Worm (Caenorhabditis elegans) whole organism, late embryonic: ENCODE results near the gene syx-4.

Source experiments
- che-1 ChIP-seq: sonication (generic microtip); optimal IDR thresholded peaks from 2 replicates; lab custom pipeline; 2016; ENCODE audit warnings: mild to moderate bottlenecking, missing genetic modification characterization, missing compliant biosample characterization
- nhr-11 ChIP-seq: fragments of 150-350 bp; optimal IDR thresholded peaks from 2 replicates; lab custom pipeline; 2014; ENCODE audit warnings: missing biosample characterization, missing genetic modification characterization
- pat-9 ChIP-seq: fragments of 200-800 bp; sonication (Bioruptor generic); optimal IDR thresholded peaks from 2 replicates; lab custom pipeline; 2018; ENCODE audit warnings: mild to moderate bottlenecking, missing genetic modification characterization, moderate library complexity, missing compliant biosample characterization
- unc-42 ChIP-seq: sonication (generic microtip); optimal IDR thresholded peaks from 2 replicates; lab custom pipeline; 2016; ENCODE audit warnings: missing genotype, missing genetic modification characterization, missing compliant biosample characterization
- unc-55 ChIP-seq: sonication (generic microtip); optimal IDR thresholded peaks from 2 replicates; lab custom pipeline; 2017; ENCODE audit warnings: missing biosample characterization, missing genetic modification reagents, missing genetic modification characterization

DNA sequence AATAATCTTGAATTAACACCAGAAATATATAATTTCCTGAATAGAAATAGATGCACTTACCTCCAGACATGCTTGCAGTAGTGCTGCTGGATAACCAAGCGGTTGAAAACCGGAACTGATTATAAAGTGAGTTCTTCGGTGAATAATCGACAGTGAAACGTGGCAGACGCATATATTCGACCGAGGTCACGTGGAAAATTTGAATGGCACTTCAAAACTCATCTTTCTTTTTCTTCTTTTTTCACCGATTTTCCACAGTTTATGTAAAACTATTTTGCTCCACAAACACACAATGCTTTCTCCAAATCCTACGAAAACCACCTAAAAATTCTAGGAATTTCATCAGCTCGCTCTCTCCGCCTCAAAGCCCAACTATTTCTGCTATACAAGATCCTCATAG lies 3.1 kb downstream of the syx-4 start, which contains the start of gene ant-1.4:
- no peak for TF ChIP-seq unc-42
- TF ChIP-seq unc-55 = no peak
- no peak for TF ChIP-seq che-1 (tag; lab: Kevin White, UChicago)
- no peak for TF ChIP-seq pat-9 (tag; lab: Kevin White, UChicago)
- no peak for TF ChIP-seq nhr-11 (tag; lab: Kevin White, UChicago)
